Worm (Caenorhabditis elegans) whole organism, L4 larva: ENCODE results near the gene AH9.3.

Experiments
- attf-4 ChIP-seq: sonication (generic microtip); optimal IDR thresholded peaks from 3 replicates; lab custom pipeline; 2017; ENCODE audit warnings: missing biosample characterization, missing genetic modification characterization
- daf-12 ChIP-seq: fragments of 150-350 bp; optimal IDR thresholded peaks from 2 replicates; lab custom pipeline; 2014; ENCODE audit warnings: missing biosample characterization, missing genetic modification reagents, missing genetic modification characterization
- nhr-28 ChIP-seq: fragments of 150-350 bp; optimal IDR thresholded peaks from 2 replicates; lab custom pipeline; 2014; ENCODE audit warnings: missing biosample characterization, missing genetic modification characterization
- nhr-76 ChIP-seq: fragments of 150-350 bp; optimal IDR thresholded peaks from 2 replicates; lab custom pipeline; 2014; ENCODE audit warnings: missing biosample characterization, missing genetic modification characterization
- nhr-77 ChIP-seq: fragments of 150-350 bp; optimal IDR thresholded peaks from 2 replicates; lab custom pipeline; 2014; ENCODE audit warnings: missing biosample characterization, missing genetic modification characterization
- zag-1 ChIP-seq: fragments of 150-350 bp; optimal IDR thresholded peaks from 2 replicates; lab custom pipeline; 2014; ENCODE audit warnings: missing biosample characterization, missing genetic modification characterization

ce11 chrX:2265069-2265468 lies 4.2 kb upstream of the AH9.3 start:
- TF ChIP-seq attf-4 (tag; lab: Kevin White, UChicago) (no peak), zag-1 (tag; lab: Kevin White, UChicago) (no peak), nhr-76 (tag; lab: Kevin White, UChicago) (no peak), nhr-77 (no peak), nhr-28 (tag; lab: Kevin White, UChicago) (no peak), daf-12 (tag; lab: Kevin White, UChicago) (no peak)
